Fruit fly (Drosophila melanogaster) whole organism, wandering third instar larva: Measurements from ENCODE around the gene CG33500.

Experiments
- Abd-B ChIP-seq: fragments of >200 bp; optimal IDR thresholded peaks from 2 replicates; lab custom pipeline; 2017; ENCODE audit warnings: missing biosample characterization, missing genetic modification characterization
- CG32264 ChIP-seq: fragments of 200-800 bp; sonication (Bioruptor generic); optimal IDR thresholded peaks from 2 replicates; lab custom pipeline; 2016; ENCODE audit warnings: missing biosample characterization, missing genetic modification characterization
- CG9705 ChIP-seq: fragments of 200-800 bp; sonication (Bioruptor generic); optimal IDR thresholded peaks from 2 replicates; lab custom pipeline; 2018; ENCODE audit warnings: missing biosample characterization, mild to moderate bottlenecking, missing genetic modification characterization
- Dfd ChIP-seq: fragments of >200 bp; optimal IDR thresholded peaks from 2 replicates; lab custom pipeline; 2017; ENCODE audit warnings: missing biosample characterization, missing genetic modification characterization
- Dif ChIP-seq: fragments of 200-275, 200-300 bp; sonication (Bioruptor generic); optimal IDR thresholded peaks from 2 replicates; lab custom pipeline; 2018; ENCODE audit warnings: missing biosample characterization, missing genetic modification characterization; ENCODE audit not compliant: partially characterized antibody
- GATAd ChIP-seq: sonication (Bioruptor generic); optimal IDR thresholded peaks from 2 replicates; lab custom pipeline; 2016; ENCODE audit warnings: missing biosample characterization, missing genetic modification characterization
- HLH106 ChIP-seq: fragments of 200-800 bp; optimal IDR thresholded peaks from 3 replicates; lab custom pipeline; 2019; ENCODE audit warnings: missing biosample characterization, mild to moderate bottlenecking, missing genetic modification characterization, moderate library complexity
- Hnf4 ChIP-seq: fragments of 200-800 bp; sonication (Bioruptor generic); optimal IDR thresholded peaks from 2 replicates; lab custom pipeline; 2016; ENCODE audit warnings: missing biosample characterization, mild to moderate bottlenecking, missing genetic modification characterization
- Hr83 ChIP-seq: fragments of 200-300 bp; sonication (Bioruptor generic); optimal IDR thresholded peaks from 2 replicates; lab custom pipeline; 2016; ENCODE audit warnings: missing biosample characterization, mild to moderate bottlenecking, missing genetic modification characterization, moderate library complexity; ENCODE audit not compliant: poor library complexity, severe bottlenecking
- Jra ChIP-seq: sonication (Bioruptor generic); optimal IDR thresholded peaks from 2 replicates; lab custom pipeline; 2016; ENCODE audit warnings: missing biosample characterization, missing genetic modification characterization
- Mio ChIP-seq: sonication (Bioruptor generic); optimal IDR thresholded peaks from 2 replicates; lab custom pipeline; 2016; ENCODE audit warnings: missing biosample characterization, missing genetic modification characterization
- Myc ChIP-seq: fragments of >200 bp; optimal IDR thresholded peaks from 2 replicates; lab custom pipeline; 2017
- N ChIP-seq: fragments of >200 bp; optimal IDR thresholded peaks from 2 replicates; lab custom pipeline; 2018; ENCODE audit warnings: missing biosample characterization, missing external identifiers, missing genetic modification characterization
- OdsH ChIP-seq: fragments of 200-800 bp; sonication (Bioruptor generic); optimal IDR thresholded peaks from 2 replicates; lab custom pipeline; 2016; ENCODE audit warnings: missing biosample characterization, mild to moderate bottlenecking, missing genetic modification characterization
- Rel ChIP-seq, 2 experiments: fragments of 200-800 bp; sonication (Bioruptor generic) in 1 of 2; optimal IDR thresholded peaks; 2 replicates in 1 of 2; 3 replicates in 1 of 2; lab custom pipeline; 2016 to 2019; ENCODE audit warnings: mild to moderate bottlenecking in 2 of 2, missing biosample characterization in 2 of 2, missing genetic modification characterization in 2 of 2, moderate library complexity in 1 of 2
- Sp1 ChIP-seq: fragments of 200-800 bp; sonication (Bioruptor generic); optimal IDR thresholded peaks from 3 replicates; lab custom pipeline; 2019; ENCODE audit warnings: missing biosample characterization, mild to moderate bottlenecking, missing genetic modification characterization, moderate library complexity
- Vsx2 ChIP-seq: fragments of 200-300, 225-300 bp; sonication (Bioruptor generic); optimal IDR thresholded peaks from 2 replicates; lab custom pipeline; 2018; ENCODE audit warnings: missing biosample characterization, missing genetic modification characterization; ENCODE audit not compliant: partially characterized antibody
- br ChIP-seq: fragments of 200-800 bp; sonication (Bioruptor generic); optimal IDR thresholded peaks from 2 replicates; lab custom pipeline; 2016; ENCODE audit warnings: missing biosample characterization, missing genetic modification characterization
- brk ChIP-seq: fragments of 200-800 bp; sonication (Bioruptor generic); optimal IDR thresholded peaks from 2 replicates; lab custom pipeline; 2016; ENCODE audit warnings: missing biosample characterization, mild to moderate bottlenecking, missing genetic modification characterization
- dl ChIP-seq, 2 experiments: fragments of 175-275, 200-275 bp in 1 of 2; fragments of 200-275 bp in 1 of 2; sonication (Bioruptor generic); optimal IDR thresholded peaks; lab custom pipeline; 2018; ENCODE audit warnings: mild to moderate bottlenecking in 2 of 2, missing biosample characterization in 2 of 2, missing genetic modification characterization in 2 of 2, moderate library complexity in 2 of 2; ENCODE audit not compliant: partially characterized antibody in 2 of 2, insufficient read depth in 1 of 2
- dmrt93B ChIP-seq: fragments of 200-800 bp; sonication (Bioruptor generic); optimal IDR thresholded peaks from 2 replicates; lab custom pipeline; 2018; ENCODE audit warnings: missing biosample characterization, mild to moderate bottlenecking, missing genetic modification characterization
- ey ChIP-seq: fragments of 200-800 bp; sonication (Bioruptor generic); optimal IDR thresholded peaks from 2 replicates; lab custom pipeline; 2016; ENCODE audit warnings: missing biosample characterization, missing genetic modification characterization
- foxo ChIP-seq, 2 experiments: fragments of 200-800 bp; sonication (Bioruptor generic); optimal IDR thresholded peaks; 2 replicates in 1 of 2; 3 replicates in 1 of 2; lab custom pipeline; 2016 to 2017; ENCODE audit warnings: missing biosample characterization in 2 of 2, missing genetic modification characterization in 2 of 2
- fru ChIP-seq: fragments of 200-800 bp; sonication (Bioruptor generic); optimal IDR thresholded peaks from 3 replicates; lab custom pipeline; 2016; ENCODE audit warnings: missing biosample characterization, mild to moderate bottlenecking, missing genetic modification characterization
- h ChIP-seq: fragments of 200-800 bp; sonication (Bioruptor generic); optimal IDR thresholded peaks from 3 replicates; lab custom pipeline; 2016; ENCODE audit warnings: missing biosample characterization, mild to moderate bottlenecking, missing genetic modification characterization
- jim ChIP-seq: fragments of 175-275, 200-325 bp; sonication (Bioruptor generic); optimal IDR thresholded peaks from 2 replicates; lab custom pipeline; 2016; ENCODE audit warnings: missing biosample characterization, mild to moderate bottlenecking, missing genetic modification characterization
- pan ChIP-seq: fragments of >200 bp; optimal IDR thresholded peaks from 2 replicates; lab custom pipeline; 2017
- psq ChIP-seq: fragments of 200-800 bp; sonication (Bioruptor generic); optimal IDR thresholded peaks from 3 replicates; lab custom pipeline; 2017; ENCODE audit warnings: missing biosample characterization, mild to moderate bottlenecking, missing genetic modification characterization, moderate library complexity
- sv ChIP-seq: fragments of 200-800 bp; sonication (Bioruptor generic); optimal IDR thresholded peaks from 3 replicates; lab custom pipeline; 2016; ENCODE audit warnings: missing biosample characterization, missing genetic modification characterization
- tai ChIP-seq: sonication (Bioruptor generic); optimal IDR thresholded peaks from 2 replicates; lab custom pipeline; 2016; ENCODE audit warnings: missing biosample characterization, missing genetic modification characterization
- usp ChIP-seq: fragments of >200 bp; optimal IDR thresholded peaks from 2 replicates; lab custom pipeline; 2017; ENCODE audit warnings: missing biosample characterization, missing genetic modification characterization
- woc ChIP-seq: sonication (Bioruptor generic); optimal IDR thresholded peaks from 2 replicates; lab custom pipeline; 2016; ENCODE audit warnings: missing biosample characterization, mild to moderate bottlenecking, missing genetic modification characterization

CG33500 gene

dm6 chr3L:11474658-11475057, 33.8 kb upstream of the CG33500 start, which contains the start of gene Vha16-2:
Gene Vha16-2, plus strand, starts transcription at chr3L:11474958.
- TF ChIP-seq Dfd (GFP tag; lab: Kevin White, UChicago) = no peak
- TF ChIP-seq dl (GFP tag; optimal IDR thresholded peaks at IDR 0.05; lab: Kevin White, UChicago; ENCODE audit: insufficient read depth in 1 of 2, partially characterized antibody in 2 of 2) = no peak
- no peak for TF ChIP-seq tai (GFP tag; lab: Kevin White, UChicago)
- TF ChIP-seq ey = no peak
- TF ChIP-seq GATAd (GFP tag; lab: Kevin White, UChicago) = no peak
- TF ChIP-seq N (GFP tag; lab: Kevin White, UChicago) = no peak
- no peak for TF ChIP-seq brk (GFP tag; lab: Kevin White, UChicago)
- no peak for TF ChIP-seq pan (lab: Kevin White, UChicago)
- TF ChIP-seq Sp1 (GFP tag; lab: Kevin White, UChicago) = no peak
- no peak for TF ChIP-seq Abd-B (GFP tag; lab: Kevin White, UChicago)
- no peak for TF ChIP-seq fru
- no peak for TF ChIP-seq jim (GFP tag; lab: Kevin White, UChicago)
- TF ChIP-seq HLH106 (tag; lab: Kevin White, UChicago) = no peak
- TF ChIP-seq Vsx2 (GFP tag; lab: Kevin White, UChicago) = no peak
- no peak for TF ChIP-seq Jra (GFP tag; lab: Kevin White, UChicago)
- TF ChIP-seq Dif = no peak

- TF ChIP-seq Hr83 (GFP tag; lab: Kevin White, UChicago) (no peak), Abd-B (GFP tag; lab: Kevin White, UChicago) (no peak), Mio (GFP tag; lab: Kevin White, UChicago) (no peak), psq (no peak), ey (no peak), jim (GFP tag; lab: Kevin White, UChicago) (no peak), N (GFP tag; lab: Kevin White, UChicago) (no peak), Dif (no peak), GATAd (GFP tag; lab: Kevin White, UChicago) (no peak)
These were observed 28.1 kb upstream of the CG33500 start for dm6 chr3L:11480304-11480703.

DNA sequence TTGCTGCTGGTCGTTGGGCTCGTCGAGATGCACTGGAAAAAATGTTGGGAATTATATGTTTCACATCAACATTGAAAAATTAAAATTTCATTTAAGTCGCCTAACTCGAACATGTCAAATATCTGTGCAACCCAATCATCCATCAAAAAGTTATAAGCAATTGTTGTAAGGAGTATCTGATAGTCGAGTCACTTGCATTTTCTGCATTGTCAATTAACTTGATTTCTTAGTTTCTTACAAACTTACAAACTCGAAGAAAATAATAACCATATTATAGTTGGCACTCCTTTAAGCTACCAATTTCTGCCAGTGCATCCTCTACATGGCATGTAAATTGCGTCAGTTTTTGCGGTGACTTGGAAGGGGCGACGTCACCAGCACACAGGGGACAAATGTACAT, 25.3 kb upstream of the CG33500 start:
- no peak for TF ChIP-seq sv (GFP tag; lab: Kevin White, UChicago)
- TF ChIP-seq HLH106 (tag; lab: Kevin White, UChicago) = peak; percentile 54
- TF ChIP-seq ey = peak; percentile 44
- TF ChIP-seq Jra (GFP tag; lab: Kevin White, UChicago) = no peak
- TF ChIP-seq fru = peak; percentile 52
- peak; percentile 12 for TF ChIP-seq br
- peak; percentile 23 for TF ChIP-seq woc (GFP tag; lab: Kevin White, UChicago)
- TF ChIP-seq h (GFP tag; lab: Kevin White, UChicago) = peak; percentile 45
- TF ChIP-seq Sp1 (GFP tag; lab: Kevin White, UChicago) = peak; percentile 47
- TF ChIP-seq Rel (GFP tag; optimal IDR thresholded peaks at IDR 0.05; lab: Kevin White, UChicago) = no peak
- TF ChIP-seq Rel (tag; optimal IDR thresholded peaks at IDR 0.05; lab: Kevin White, UChicago) = no peak
- peak; percentile 8 for TF ChIP-seq psq
- peak; percentile 34 for TF ChIP-seq OdsH (GFP tag; lab: Kevin White, UChicago)
- no peak for TF ChIP-seq Dfd (GFP tag; lab: Kevin White, UChicago)
- TF ChIP-seq dmrt93B = peak; percentile 11
- TF ChIP-seq foxo (GFP tag; optimal IDR thresholded peaks at IDR 0.05; lab: Kevin White, UChicago) = peak in 1 of 2 experiments; percentile 54
- TF ChIP-seq usp (GFP tag; lab: Kevin White, UChicago) = no peak

- TF ChIP-seq Hnf4 (GFP tag; lab: Kevin White, UChicago) (no peak), Hr83 (GFP tag; lab: Kevin White, UChicago) (no peak), CG9705 (GFP tag; lab: Kevin White, UChicago) (no peak), N (GFP tag; lab: Kevin White, UChicago) (no peak), Myc (lab: Kevin White, UChicago) (no peak), GATAd (GFP tag; lab: Kevin White, UChicago) (no peak), tai (GFP tag; lab: Kevin White, UChicago) (no peak), br (no peak), Dfd (GFP tag; lab: Kevin White, UChicago) (no peak), fru (no peak), brk (GFP tag; lab: Kevin White, UChicago) (no peak), CG32264 (GFP tag; lab: Kevin White, UChicago) (no peak), Sp1 (GFP tag; lab: Kevin White, UChicago) (no peak), ey (no peak), woc (GFP tag; lab: Kevin White, UChicago) (no peak), dmrt93B (no peak), Dif (no peak), Mio (GFP tag; lab: Kevin White, UChicago) (no peak), usp (GFP tag; lab: Kevin White, UChicago) (no peak)
These were observed 24.0 kb upstream of the CG33500 start for dm6 chr3L:11484483-11484882.
